Fruit fly (Drosophila melanogaster) whole organism, pupa: Measurements from ENCODE around the gene Edc3.

ENCODE experiments used
- CG12605 ChIP-seq: fragments of 200-800 bp; sonication (Bioruptor generic); IDR thresholded peaks from 2 replicates; pipeline ENCODE4 v1.3.6; 2022; ENCODE audit warnings: missing biosample characterization, missing genetic modification characterization
- CG14655 ChIP-seq: fragments of 200-800 bp; sonication (Bioruptor generic); optimal IDR thresholded peaks from 3 replicates; lab custom pipeline; 2017; ENCODE audit warnings: mild to moderate bottlenecking, missing biosample characterization, missing genetic modification reagents, missing genetic modification characterization
- CG8301 ChIP-seq: fragments of 200-800 bp; sonication (Bioruptor generic); optimal IDR thresholded peaks from 2 replicates; lab custom pipeline; 2018; ENCODE audit warnings: missing biosample characterization, mild to moderate bottlenecking, missing genetic modification characterization
- EcR ChIP-seq: fragments of 200-800 bp; sonication (Bioruptor generic); optimal IDR thresholded peaks from 3 replicates; lab custom pipeline; 2019; ENCODE audit warnings: missing biosample characterization, missing genetic modification characterization, mild to moderate bottlenecking, moderate library complexity, missing genetic modification reagents
- Ets98B ChIP-seq: fragments of 200-800 bp; sonication (Bioruptor generic); IDR thresholded peaks from 2 replicates; pipeline ENCODE4 v1.3.6; 2022; ENCODE audit warnings: missing biosample characterization, missing genetic modification characterization
- Pif1A ChIP-seq: fragments of 200-800 bp; sonication (Bioruptor generic); optimal IDR thresholded peaks from 3 replicates; lab custom pipeline; 2016; ENCODE audit warnings: missing biosample characterization, missing genetic modification characterization
- gl ChIP-seq: fragments of 200-800 bp; sonication (Bioruptor generic); optimal IDR thresholded peaks from 2 replicates; lab custom pipeline; 2018; ENCODE audit warnings: missing biosample characterization, mild to moderate bottlenecking, missing genetic modification characterization
- rn ChIP-seq: fragments of 200-800 bp; sonication (Bioruptor generic); IDR thresholded peaks from 2 replicates; pipeline ENCODE4 v1.3.6; 2022; ENCODE audit warnings: missing biosample characterization, missing genetic modification characterization

dm6 chr3L:17579121-17579520 is 49.5 kb upstream of the Edc3 start:
- no peak for TF ChIP-seq rn (GFP tag; lab: Robert Waterston, UW)
- TF ChIP-seq CG14655 (GFP tag; lab: Kevin White, UChicago) = peak; percentile 14
- no peak for TF ChIP-seq gl (tag; lab: Kevin White, UChicago)
- no peak for TF ChIP-seq Ets98B (GFP tag; lab: Robert Waterston, UW)
- TF ChIP-seq Pif1A (GFP tag; lab: Kevin White, UChicago) = peak; percentile 26
- TF ChIP-seq EcR = no peak
- no peak for TF ChIP-seq CG8301 (tag; lab: Kevin White, UChicago)
- no peak for TF ChIP-seq CG12605 (GFP tag; lab: Robert Waterston, UW)
